Worm (Caenorhabditis elegans) whole organism, young adult: ENCODE measurements around the gene K11E4.6.

Experiments
- B0035.1 ChIP-seq: sonication (generic microtip); optimal IDR thresholded peaks from 2 replicates; lab custom pipeline; 2016; ENCODE audit warnings: missing genetic modification characterization, mild to moderate bottlenecking, missing compliant biosample characterization, missing genotype, missing genetic modification reagents
- B0261.1 ChIP-seq: sonication (generic microtip); optimal IDR thresholded peaks from 2 replicates; lab custom pipeline; 2016; ENCODE audit warnings: mild to moderate bottlenecking, missing genetic modification characterization, moderate library complexity, missing compliant biosample characterization
- C06A6.2 ChIP-seq: fragments of 200-800 bp; sonication (Bioruptor generic); conservative IDR thresholded peaks from 2 replicates; pipeline ENCODE4 v1.3.6; 2022; ENCODE audit warnings: missing genetic modification characterization, missing compliant biosample characterization
- C17E4.6 ChIP-seq: fragments of 200-800 bp; sonication (Bioruptor generic); IDR thresholded peaks from 2 replicates; pipeline ENCODE4 v1.3.6; 2022; ENCODE audit warnings: missing genetic modification reagents, missing genetic modification characterization, missing compliant biosample characterization
- F10E7.11 ChIP-seq: sonication (generic microtip); optimal IDR thresholded peaks from 2 replicates; lab custom pipeline; 2017; ENCODE audit warnings: mild to moderate bottlenecking, missing genetic modification characterization, moderate library complexity, missing compliant biosample characterization
- F23B12.7 ChIP-seq: sonication (generic microtip); optimal IDR thresholded peaks from 2 replicates; lab custom pipeline; 2017; ENCODE audit warnings: missing genetic modification characterization, mild to moderate bottlenecking, missing compliant biosample characterization, antibody characterized with exemption, moderate library complexity; ENCODE audit not compliant: insufficient read depth
- F37B4.10 ChIP-seq: fragments of 200-800 bp; sonication (Bioruptor generic); IDR thresholded peaks from 2 replicates; pipeline ENCODE4 v1.3.6; 2022; ENCODE audit warnings: missing genetic modification characterization, missing compliant biosample characterization
- F49E8.2 ChIP-seq: sonication (generic microtip); optimal IDR thresholded peaks from 3 replicates; lab custom pipeline; 2017; ENCODE audit warnings: missing genetic modification characterization, mild to moderate bottlenecking, missing compliant biosample characterization, antibody characterized with exemption, moderate library complexity; ENCODE audit not compliant: insufficient read depth
- F55B11.4 ChIP-seq: sonication (generic microtip); optimal IDR thresholded peaks from 2 replicates; lab custom pipeline; 2016; ENCODE audit warnings: missing compliant biosample characterization, missing genetic modification characterization, borderline replicate concordance; ENCODE audit not compliant: insufficient read depth
- T26A5.8 ChIP-seq: sonication (generic microtip); optimal IDR thresholded peaks from 2 replicates; lab custom pipeline; 2016; ENCODE audit warnings: missing genetic modification characterization, missing compliant biosample characterization
- Y79H2A.3 ChIP-seq: fragments of 200-800 bp; sonication (Bioruptor generic); conservative IDR thresholded peaks from 2 replicates; pipeline ENCODE4 v1.3.6; 2022; ENCODE audit warnings: missing genetic modification reagents, missing genetic modification characterization, missing compliant biosample characterization
- akir-1 ChIP-seq: fragments of 200-800 bp; sonication (Bioruptor generic); optimal IDR thresholded peaks from 2 replicates; lab custom pipeline; 2018; ENCODE audit warnings: mild to moderate bottlenecking, missing genetic modification characterization, moderate library complexity, missing compliant biosample characterization
- athp-1 ChIP-seq: sonication (generic microtip); optimal IDR thresholded peaks from 2 replicates; lab custom pipeline; 2017; ENCODE audit warnings: mild to moderate bottlenecking, missing genetic modification characterization, missing compliant biosample characterization
- attf-3 ChIP-seq: fragments of 200-800 bp; sonication (Bioruptor generic); conservative IDR thresholded peaks from 2 replicates; pipeline ENCODE4 v1.3.6; 2022; ENCODE audit warnings: missing genetic modification reagents, missing genetic modification characterization, missing compliant biosample characterization
- attf-6 ChIP-seq: fragments of 200-800 bp; sonication (Bioruptor generic); IDR thresholded peaks from 2 replicates; pipeline ENCODE4 v1.3.6; 2022; ENCODE audit warnings: missing genetic modification reagents, missing genetic modification characterization, missing compliant biosample characterization
- ccch-3 ChIP-seq: fragments of 200-800 bp; sonication (Bioruptor generic); optimal IDR thresholded peaks from 2 replicates; lab custom pipeline; 2018; ENCODE audit warnings: mild to moderate bottlenecking, missing genetic modification characterization, missing compliant biosample characterization
- cebp-2 ChIP-seq: fragments of 200-800 bp; sonication (Bioruptor generic); IDR thresholded peaks from 2 replicates; pipeline ENCODE4 v1.3.6; 2022; ENCODE audit warnings: missing genetic modification characterization, missing compliant biosample characterization
- ceh-58 ChIP-seq: fragments of 200-800 bp; sonication (Bioruptor generic); IDR thresholded peaks from 2 replicates; pipeline ENCODE4 v1.3.6; 2022; ENCODE audit warnings: missing genetic modification characterization, missing compliant biosample characterization
- ceh-91 ChIP-seq: fragments of 200-800 bp; sonication (Bioruptor generic); IDR thresholded peaks from 2 replicates; pipeline ENCODE4 v1.3.6; 2022; ENCODE audit warnings: missing genetic modification reagents, missing genetic modification characterization, missing compliant biosample characterization
- dox-1 ChIP-seq: fragments of 200-800 bp; sonication (Bioruptor generic); IDR thresholded peaks from 2 replicates; pipeline ENCODE4 v1.3.6; 2022; ENCODE audit warnings: missing genetic modification reagents, missing genetic modification characterization, missing compliant biosample characterization
- efl-1 ChIP-seq: fragments of 150-350 bp; optimal IDR thresholded peaks from 2 replicates; lab custom pipeline; 2014; ENCODE audit warnings: missing biosample characterization, missing genetic modification reagents, missing genetic modification characterization
- egrh-3 ChIP-seq: fragments of 200-800 bp; sonication (Bioruptor generic); IDR thresholded peaks from 2 replicates; pipeline ENCODE4 v1.3.6; 2022; ENCODE audit warnings: missing genetic modification reagents, missing genetic modification characterization, missing compliant biosample characterization
- hlh-12 ChIP-seq: sonication (generic microtip); optimal IDR thresholded peaks from 2 replicates; lab custom pipeline; 2016; ENCODE audit warnings: missing genetic modification characterization, missing compliant biosample characterization
- hmg-1.2 ChIP-seq: fragments of 200-800 bp; sonication (Bioruptor generic); IDR thresholded peaks from 2 replicates; pipeline ENCODE4 v1.3.6; 2022; ENCODE audit warnings: missing genetic modification reagents, missing genetic modification characterization, missing compliant biosample characterization
- hrde-1 ChIP-seq: sonication (generic microtip); optimal IDR thresholded peaks from 2 replicates; lab custom pipeline; 2016; ENCODE audit warnings: missing genetic modification characterization, mild to moderate bottlenecking, missing compliant biosample characterization, moderate library complexity, missing genotype, missing genetic modification reagents, borderline replicate concordance
- hsf-1 ChIP-seq: fragments of 200-800 bp; sonication (Bioruptor generic); IDR thresholded peaks from 2 replicates; pipeline ENCODE4 v1.3.6; 2022; ENCODE audit warnings: missing genetic modification reagents, missing genetic modification characterization, missing compliant biosample characterization
- lag-1 ChIP-seq: fragments of 200-800 bp; sonication (Bioruptor generic); IDR thresholded peaks from 2 replicates; pipeline ENCODE4 v1.3.6; 2022; ENCODE audit warnings: missing genetic modification reagents, missing genetic modification characterization, missing compliant biosample characterization
- let-607 ChIP-seq, 2 experiments: fragments of 200-800 bp in 1 of 2; sonication (Bioruptor generic) in 1 of 2; sonication (generic microtip) in 1 of 2; optimal IDR thresholded peaks; 2 replicates each; lab custom pipeline; 2016 to 2018; ENCODE audit warnings: mild to moderate bottlenecking in 2 of 2, missing compliant biosample characterization in 2 of 2, missing genetic modification characterization in 2 of 2, moderate library complexity in 2 of 2, missing genotype in 1 of 2
- lin-26 ChIP-seq: fragments of 200-800 bp; sonication (Bioruptor generic); IDR thresholded peaks from 2 replicates; pipeline ENCODE4 v1.3.6; 2022; ENCODE audit warnings: missing genetic modification reagents, missing genetic modification characterization, missing compliant biosample characterization
- lin-40 ChIP-seq: sonication (generic microtip); optimal IDR thresholded peaks from 2 replicates; lab custom pipeline; 2016; ENCODE audit warnings: missing genetic modification characterization, mild to moderate bottlenecking, missing compliant biosample characterization, missing genotype, missing genetic modification reagents
- madf-3 ChIP-seq: fragments of 200-800 bp; sonication (Bioruptor generic); IDR thresholded peaks from 2 replicates; pipeline ENCODE4 v1.3.6; 2022; ENCODE audit warnings: missing genetic modification reagents, missing genetic modification characterization, missing compliant biosample characterization
- mel-28 ChIP-seq: sonication (generic microtip); optimal IDR thresholded peaks from 2 replicates; lab custom pipeline; 2016; ENCODE audit warnings: borderline replicate concordance, mild to moderate bottlenecking, missing genetic modification characterization, missing compliant biosample characterization
- nfya-1 ChIP-seq: sonication (generic microtip); optimal IDR thresholded peaks from 2 replicates; lab custom pipeline; 2017; ENCODE audit warnings: antibody characterized with exemption, missing compliant biosample characterization, missing genetic modification characterization, borderline replicate concordance; ENCODE audit not compliant: insufficient read depth
- nfya-2 ChIP-seq: fragments of 200-800 bp; sonication (Bioruptor generic); IDR thresholded peaks from 2 replicates; pipeline ENCODE4 v1.3.6; 2022; ENCODE audit warnings: missing genetic modification reagents, missing genetic modification characterization, missing compliant biosample characterization
- nfyb-1 ChIP-seq: fragments of 200-800 bp; sonication (Bioruptor generic); IDR thresholded peaks from 2 replicates; pipeline ENCODE4 v1.3.6; 2022; ENCODE audit warnings: missing genetic modification reagents, missing genetic modification characterization, missing compliant biosample characterization
- nhr-120 ChIP-seq: fragments of 200-800 bp; sonication (Bioruptor generic); IDR thresholded peaks from 2 replicates; pipeline ENCODE4 v1.3.6; 2022; ENCODE audit warnings: missing genetic modification characterization, missing compliant biosample characterization
- nhr-179 ChIP-seq: sonication (generic microtip); optimal IDR thresholded peaks from 2 replicates; lab custom pipeline; 2016; ENCODE audit warnings: mild to moderate bottlenecking, missing genetic modification characterization, missing compliant biosample characterization
- nhr-80 ChIP-seq: sonication (generic microtip); optimal IDR thresholded peaks from 2 replicates; lab custom pipeline; 2016; ENCODE audit warnings: missing genetic modification characterization, missing compliant biosample characterization
- pbrm-1 ChIP-seq: fragments of 200-800 bp; sonication (Bioruptor generic); IDR thresholded peaks from 2 replicates; pipeline ENCODE4 v1.3.6; 2022; ENCODE audit warnings: missing genetic modification reagents, missing genetic modification characterization, missing compliant biosample characterization
- repo-1 ChIP-seq: sonication (generic microtip); optimal IDR thresholded peaks from 2 replicates; lab custom pipeline; 2017; ENCODE audit warnings: mild to moderate bottlenecking, missing genetic modification characterization, missing compliant biosample characterization
- rpc-1 ChIP-seq, 2 experiments: fragments of 150-350 bp in 1 of 2; sonication (generic microtip) in 1 of 2; optimal IDR thresholded peaks; 2 replicates each; lab custom pipeline; 2014 to 2018; ENCODE audit warnings: missing biosample characterization in 1 of 2, missing genetic modification characterization in 1 of 2, missing genetic modification reagents in 1 of 2, missing genotype in 1 of 2
- snpc-1.3 ChIP-seq: sonication (generic microtip); optimal IDR thresholded peaks from 2 replicates; lab custom pipeline; 2017; ENCODE audit warnings: missing genetic modification characterization, mild to moderate bottlenecking, missing compliant biosample characterization, antibody characterized with exemption, moderate library complexity, missing genotype, missing genetic modification reagents; ENCODE audit not compliant: insufficient read depth
- zim-3 ChIP-seq: sonication (generic microtip); optimal IDR thresholded peaks from 2 replicates; lab custom pipeline; 2017; ENCODE audit warnings: mild to moderate bottlenecking, missing genetic modification characterization, moderate library complexity, missing compliant biosample characterization
- ztf-22 ChIP-seq: fragments of 200-800 bp; sonication (Bioruptor generic); optimal IDR thresholded peaks from 2 replicates; lab custom pipeline; 2018; ENCODE audit warnings: mild to moderate bottlenecking, missing genetic modification characterization, moderate library complexity, missing compliant biosample characterization
- ztf-25 ChIP-seq: fragments of 200-800 bp; sonication (Bioruptor generic); IDR thresholded peaks from 2 replicates; pipeline ENCODE4 v1.3.6; 2022; ENCODE audit warnings: missing genetic modification reagents, missing genetic modification characterization, missing compliant biosample characterization
- ztf-26 ChIP-seq: sonication (generic microtip); optimal IDR thresholded peaks from 2 replicates; lab custom pipeline; 2017; ENCODE audit warnings: missing genetic modification characterization, missing compliant biosample characterization

Gene K11E4.6

DNA sequence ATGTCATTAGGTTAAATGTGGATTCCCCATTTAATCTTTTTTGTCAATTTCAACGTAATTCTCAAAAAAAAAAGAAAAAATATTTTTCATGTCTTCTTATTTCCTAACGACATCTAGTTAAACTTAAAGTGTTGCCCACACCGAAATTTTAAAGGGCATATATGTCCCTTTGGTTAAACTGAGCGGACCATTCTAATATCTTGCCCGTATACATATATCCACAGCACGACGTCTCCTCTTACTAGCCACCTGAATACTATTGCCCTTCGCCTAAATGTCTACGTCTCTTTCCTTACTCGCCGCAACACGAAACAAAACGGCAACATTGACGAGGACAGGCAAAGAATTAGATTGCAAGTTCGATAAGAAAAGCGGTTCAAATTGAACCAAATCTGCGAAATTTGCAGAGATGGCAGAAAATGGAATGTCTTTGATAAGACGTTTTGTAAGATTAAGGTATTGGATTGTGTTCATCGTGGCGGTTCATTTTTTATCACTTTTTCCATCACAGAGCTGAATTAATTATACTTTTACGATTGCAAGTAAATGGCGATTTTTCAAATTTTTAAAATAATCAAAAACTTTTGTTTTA lies 23.7 kb upstream of the K11E4.6 start (continued):
- peak; percentile 86 for TF ChIP-seq nhr-179 (tag; lab: Kevin White, UChicago)
- 0 out of 2 replicates have a peak, but pooled peaks have one; percentile 85 for TF ChIP-seq ceh-58
- TF ChIP-seq nfyb-1 (GFP tag; lab: Robert Waterston, UW): peak; percentile 98
- TF ChIP-seq hlh-12: no peak
- TF ChIP-seq F23B12.7 (tag; lab: Kevin White, UChicago): peak; percentile 98
- peak; percentile 81 for TF ChIP-seq lin-26
- TF ChIP-seq efl-1 (GFP tag; lab: Kevin White, UChicago): no peak
- TF ChIP-seq B0261.1 (tag; lab: Kevin White, UChicago): peak; percentile 68
- no peak for TF ChIP-seq Y79H2A.3 (GFP tag; lab: Robert Waterston, UW)
- TF ChIP-seq let-607 (tag; optimal IDR thresholded peaks at IDR 0.05; lab: Kevin White, UChicago): peak; percentile 73 to 95
- peak; percentile 94 for TF ChIP-seq pbrm-1
- TF ChIP-seq madf-3 (GFP tag; lab: Robert Waterston, UW): peak; percentile 83
- peak; percentile 99 for TF ChIP-seq F10E7.11 (tag; lab: Kevin White, UChicago)
- TF ChIP-seq hrde-1: peak; percentile 22
- 0 out of 2 replicates have a peak, but pooled peaks have one; percentile 26 for TF ChIP-seq nfya-2
- TF ChIP-seq hsf-1 (GFP tag; lab: Robert Waterston, UW): no peak
- TF ChIP-seq egrh-3 (GFP tag; lab: Robert Waterston, UW): no peak
- TF ChIP-seq nhr-80 (tag; lab: Kevin White, UChicago): peak; percentile 96
- peak; percentile 67 for TF ChIP-seq zim-3 (tag; lab: Kevin White, UChicago)
- TF ChIP-seq dox-1 (GFP tag; lab: Robert Waterston, UW): peak; percentile 98; the same call in 1 of the 2 replicates
- peak; percentile 96 for TF ChIP-seq B0035.1 (tag; lab: Kevin White, UChicago)
- TF ChIP-seq attf-3: peak; percentile 74
- peak; percentile 100 for TF ChIP-seq repo-1 (tag; lab: Kevin White, UChicago)
- peak; percentile 15 for TF ChIP-seq rpc-1 (optimal IDR thresholded peaks at IDR 0.05; lab: Kevin White, UChicago)
- TF ChIP-seq rpc-1 (tag; optimal IDR thresholded peaks at IDR 0.05; lab: Kevin White, UChicago): no peak
- peak; percentile 99 for TF ChIP-seq cebp-2 (GFP tag; lab: Robert Waterston, UW)
- TF ChIP-seq nfya-1 (tag; lab: Kevin White, UChicago): no peak
- peak; percentile 86 for TF ChIP-seq hmg-1.2
- no peak for TF ChIP-seq F55B11.4 (tag; lab: Kevin White, UChicago)
- peak; percentile 100 for TF ChIP-seq lin-40
- peak; percentile 87 for TF ChIP-seq akir-1 (GFP tag; lab: Kevin White, UChicago)
- peak; percentile 10 for TF ChIP-seq snpc-1.3 (tag; lab: Kevin White, UChicago)
- peak; percentile 98 for TF ChIP-seq C06A6.2 (GFP tag; lab: Robert Waterston, UW)
- no peak for TF ChIP-seq ztf-25 (GFP tag; lab: Robert Waterston, UW)
- peak; percentile 98 for TF ChIP-seq ztf-22 (GFP tag; lab: Kevin White, UChicago)
- TF ChIP-seq athp-1: peak; percentile 62
- 0 out of 2 replicates have a peak, but pooled peaks have one; percentile 54 for TF ChIP-seq nhr-120 (GFP tag; lab: Robert Waterston, UW)
- peak; percentile 90 for TF ChIP-seq C17E4.6
- TF ChIP-seq ztf-26 (tag; lab: Kevin White, UChicago): peak; percentile 100
- no peak for TF ChIP-seq F49E8.2 (tag; lab: Kevin White, UChicago)
- TF ChIP-seq ceh-91 (GFP tag; lab: Robert Waterston, UW): no peak
- no peak for TF ChIP-seq attf-6 (GFP tag; lab: Robert Waterston, UW)
- peak; percentile 92 for TF ChIP-seq ccch-3 (GFP tag; lab: Kevin White, UChicago)
- TF ChIP-seq lag-1 (GFP tag; lab: Robert Waterston, UW): 0 out of 2 replicates have a peak, but pooled peaks have one; percentile 57
- TF ChIP-seq mel-28 (tag; lab: Kevin White, UChicago): peak; percentile 61
- TF ChIP-seq T26A5.8 (tag; lab: Kevin White, UChicago): no peak
- 0 out of 2 replicates have a peak, but pooled peaks have one; percentile 83 for TF ChIP-seq F37B4.10 (GFP tag; lab: Robert Waterston, UW)
